Fruit fly (Drosophila melanogaster): ENCODE measurements around the gene Cyp12a5.

DNA sequence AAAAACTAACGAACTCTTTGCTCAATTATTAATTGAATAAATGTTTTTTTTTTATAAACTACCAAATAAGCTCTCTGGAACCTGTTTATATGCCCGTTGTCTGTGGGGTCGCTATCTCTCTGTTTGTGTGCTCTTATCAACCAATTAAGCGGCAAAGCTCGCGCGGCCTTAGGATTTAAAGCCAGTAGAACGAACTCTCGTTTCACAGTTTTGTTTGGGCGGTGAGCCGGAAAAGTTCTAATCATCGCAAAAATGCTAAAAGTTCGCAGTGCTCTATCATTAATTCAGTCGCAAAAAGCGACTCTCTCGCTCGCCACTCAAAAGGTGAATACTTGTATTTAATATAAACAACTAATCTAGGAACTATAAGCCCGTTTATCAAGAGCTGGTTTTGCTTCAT, 2.5 kb downstream of the Cyp12a5 start, which contains the start of gene Cyp12a4:
- no peak for TF ChIP-seq Hr83 (GFP tag; optimal IDR thresholded peaks at IDR 0.05; ENCODE audit: poor library complexity, severe bottlenecking)
- TF ChIP-seq Myc (optimal IDR thresholded peaks at IDR 0.05), result no peak
- no peak for TF ChIP-seq Dfd (GFP tag; optimal IDR thresholded peaks at IDR 0.05)
- TF ChIP-seq Abd-B (GFP tag; optimal IDR thresholded peaks at IDR 0.05), result no peak
- no peak for TF ChIP-seq HLH106 (tag; optimal IDR thresholded peaks at IDR 0.05)
- no peak for TF ChIP-seq fru (GFP tag; optimal IDR thresholded peaks at IDR 0.05)
- TF ChIP-seq Vsx2 (GFP tag; optimal IDR thresholded peaks at IDR 0.05; ENCODE audit: partially characterized antibody), result no peak
- TF ChIP-seq br (GFP tag; optimal IDR thresholded peaks at IDR 0.05), result no peak
- no peak for TF ChIP-seq GATAd (GFP tag; optimal IDR thresholded peaks at IDR 0.05)

Measured in whole organism, wandering third instar larva.